Fruit fly (Drosophila melanogaster): ENCODE results near the gene Med.

Med gene

DNA sequence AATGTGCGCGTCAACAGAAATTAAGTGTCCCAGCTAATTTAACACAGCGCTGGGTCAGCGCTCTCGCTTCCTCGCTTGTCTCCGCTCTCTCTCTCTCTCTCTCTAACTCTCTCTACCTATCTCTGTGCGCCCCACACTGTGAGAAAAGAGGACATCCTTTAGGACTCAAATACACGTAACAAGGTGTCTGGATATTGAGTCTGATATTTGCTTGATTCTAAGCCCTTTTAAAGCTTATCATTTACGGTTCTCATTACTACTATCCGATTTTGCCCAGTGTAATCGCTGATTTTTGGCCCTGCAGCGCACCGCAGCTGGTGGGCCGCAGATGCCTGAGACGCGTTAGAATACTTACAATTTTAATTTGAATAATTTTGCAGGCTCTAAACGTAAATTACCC is 25.7 kb downstream of the Med start (continued):
- TF ChIP-seq Asciz (GFP tag; optimal IDR thresholded peaks at IDR 0.05) (no peak), NFAT (GFP tag; IDR thresholded peaks at IDR 0.05) (no peak), NK7.1 (GFP tag; optimal IDR thresholded peaks at IDR 0.05) (no peak), CG18476 (GFP tag; optimal IDR thresholded peaks at IDR 0.05) (no peak), CG13624 (GFP tag; optimal IDR thresholded peaks at IDR 0.05) (peak; percentile 4)

- TF ChIP-seq Trl (optimal IDR thresholded peaks at IDR 0.05): peak; percentile 27 to 46
- no peak for TF ChIP-seq Trl (GFP tag; optimal IDR thresholded peaks at IDR 0.05)
- TF ChIP-seq CG4328 (GFP tag; optimal IDR thresholded peaks at IDR 0.05): no peak
- no peak for TF ChIP-seq al (GFP tag; IDR thresholded peaks at IDR 0.05)
- TF ChIP-seq CG13424 (tag; optimal IDR thresholded peaks at IDR 0.05): no peak
- TF ChIP-seq Oaz (GFP tag; IDR thresholded peaks at IDR 0.05): no peak
- no peak for TF ChIP-seq ci (GFP tag; IDR thresholded peaks at IDR 0.05)
- no peak for TF ChIP-seq CG9215 (GFP tag; IDR thresholded peaks at IDR 0.05)
- no peak for TF ChIP-seq CG18011 (GFP tag; optimal IDR thresholded peaks at IDR 0.05)
- peak; percentile 77 for TF ChIP-seq kni (GFP tag; optimal IDR thresholded peaks at IDR 0.05)
- TF ChIP-seq CG15011 (GFP tag; optimal IDR thresholded peaks at IDR 0.05): no peak
- TF ChIP-seq CG6272 (GFP tag; IDR thresholded peaks at IDR 0.05): no peak
- TF ChIP-seq az2 (GFP tag; optimal IDR thresholded peaks at IDR 0.05): no peak
- no peak for TF ChIP-seq Drgx (GFP tag; IDR thresholded peaks at IDR 0.05)
- no peak for TF ChIP-seq cas (GFP tag; IDR thresholded peaks at IDR 0.05)
- TF ChIP-seq cg (GFP tag; optimal IDR thresholded peaks at IDR 0.05): peak; percentile 32
- TF ChIP-seq vvl (GFP tag; IDR thresholded peaks at IDR 0.05): no peak
- TF ChIP-seq inv (GFP tag; IDR thresholded peaks at IDR 0.05; ENCODE audit: partially characterized antibody): no peak
- TF ChIP-seq Taf1 (GFP tag; IDR thresholded peaks at IDR 0.05): no peak
- no peak for TF ChIP-seq CG8478 (optimal IDR thresholded peaks at IDR 0.05)
- no peak for TF ChIP-seq Hand (GFP tag; optimal IDR thresholded peaks at IDR 0.05)
- no peak for TF ChIP-seq CG31441 (GFP tag; IDR thresholded peaks at IDR 0.05)
- no peak for TF ChIP-seq Ets65A (GFP tag)
- TF ChIP-seq tap (tag; optimal IDR thresholded peaks at IDR 0.05): no peak
- peak; percentile 55 for TF ChIP-seq sens (GFP tag)
- no peak for TF ChIP-seq h (optimal IDR thresholded peaks at IDR 0.05)
- no peak for TF ChIP-seq CG10462 (GFP tag; optimal IDR thresholded peaks at IDR 0.05)
- TF ChIP-seq CG4730 (GFP tag; IDR thresholded peaks at IDR 0.05): no peak
These were observed 51.9 kb downstream of the Med start for dm6 chr3R:31662757-31663156.
